Worm (Caenorhabditis elegans) whole organism, young adult: ENCODE measurements around the gene nrf-6.

Experiments
- F49E8.2 ChIP-seq: sonication (generic microtip); optimal IDR thresholded peaks from 3 replicates; lab custom pipeline; 2017; ENCODE audit warnings: missing genetic modification characterization, mild to moderate bottlenecking, missing compliant biosample characterization, antibody characterized with exemption, moderate library complexity; ENCODE audit not compliant: insufficient read depth
- attf-3 ChIP-seq: fragments of 200-800 bp; sonication (Bioruptor generic); conservative IDR thresholded peaks from 2 replicates; pipeline ENCODE4 v1.3.6; 2022; ENCODE audit warnings: missing genetic modification reagents, missing genetic modification characterization, missing compliant biosample characterization
- lin-35 ChIP-seq, 3 experiments: fragments of 150-350 bp in 2 of 3; sonication (generic microtip) in 1 of 3; optimal IDR thresholded peaks; 2 replicates each; lab custom pipeline; 2014 to 2018; ENCODE audit warnings: missing biosample characterization in 3 of 3, missing genetic modification characterization in 3 of 3, missing genetic modification reagents in 3 of 3
- nfya-1 ChIP-seq: sonication (generic microtip); optimal IDR thresholded peaks from 2 replicates; lab custom pipeline; 2017; ENCODE audit warnings: antibody characterized with exemption, missing compliant biosample characterization, missing genetic modification characterization, borderline replicate concordance; ENCODE audit not compliant: insufficient read depth
- pha-4 ChIP-seq: fragments of 150-350 bp; sonication (generic microtip); optimal IDR thresholded peaks from 2 replicates; lab custom pipeline; 2014; ENCODE audit warnings: missing biosample characterization, missing genetic modification reagents, missing genetic modification characterization

DNA sequence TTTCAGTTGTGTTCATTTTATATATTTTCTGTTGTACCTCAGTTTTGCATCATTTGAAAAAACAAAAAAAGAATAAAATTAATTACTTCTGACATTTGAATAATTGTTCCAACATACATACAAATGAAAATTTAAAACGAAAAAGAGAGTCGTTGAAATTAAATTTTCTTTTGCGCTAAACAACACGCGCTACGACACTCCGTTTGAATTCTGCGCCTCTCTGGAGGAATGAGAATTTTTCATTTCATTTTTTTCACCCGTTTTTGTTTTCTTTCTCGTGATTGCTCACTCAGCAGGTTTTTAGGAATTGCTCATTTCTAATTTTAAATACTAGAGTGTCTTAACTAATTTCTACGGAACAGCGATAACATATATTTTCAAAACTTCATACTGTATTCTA lies 9.1 kb upstream of the nrf-6 start:
- TF ChIP-seq attf-3 (GFP tag; lab: Robert Waterston, UW) = peak; percentile 95
- no peak for TF ChIP-seq lin-35 (GFP tag; optimal IDR thresholded peaks at IDR 0.05; lab: Kevin White, UChicago)
- TF ChIP-seq pha-4 (tag; lab: Kevin White, UChicago) = no peak
- TF ChIP-seq nfya-1 (tag; lab: Kevin White, UChicago) = no peak
- TF ChIP-seq F49E8.2 (tag; lab: Kevin White, UChicago) = no peak
